Worm (Caenorhabditis elegans): Measurements from ENCODE around the gene gcsh-1.
A peak's percentile ranks its signal among the peaks of the same experiment; 100 is the strongest.

Gene gcsh-1

DNA sequence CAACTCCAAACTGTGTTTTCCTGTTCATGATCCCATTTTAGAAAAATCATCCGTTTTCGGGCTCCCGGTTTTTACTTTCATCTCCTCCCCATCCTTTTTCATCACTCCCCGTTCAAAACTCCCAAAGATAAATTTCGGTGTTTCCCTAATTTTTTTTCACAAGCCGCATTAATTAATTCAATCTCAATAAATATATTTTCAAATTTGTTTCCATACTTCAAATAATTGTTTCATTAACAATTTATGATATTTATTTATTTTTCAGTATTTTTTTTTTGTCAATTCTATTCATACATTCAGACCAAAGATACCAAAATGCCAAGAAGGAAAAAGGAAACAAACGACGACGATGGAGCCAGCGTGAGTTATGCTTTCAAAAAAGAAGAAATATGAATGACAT, 5.6 kb upstream of the gcsh-1 start, which contains the start of gene D1025.1:
TSS of gene D1025.1 (plus strand) at position 301 of the 400 bp plus-strand sequence.
- TF ChIP-seq zip-8 (tag; optimal IDR thresholded peaks at IDR 0.05), result no peak
- TF ChIP-seq mab-5 (tag; optimal IDR thresholded peaks at IDR 0.05), result no peak
- TF ChIP-seq snpc-4 (tag; optimal IDR thresholded peaks at IDR 0.05), result no peak
- no peak for TF ChIP-seq elt-3 (tag; optimal IDR thresholded peaks at IDR 0.05)
- no peak for TF ChIP-seq M03D4.4 (tag; optimal IDR thresholded peaks at IDR 0.05)
- no peak for TF ChIP-seq lin-13 (tag; optimal IDR thresholded peaks at IDR 0.05)
- TF ChIP-seq nhr-76 (tag; optimal IDR thresholded peaks at IDR 0.05), result no peak
- TF ChIP-seq drap-1 (GFP tag; optimal IDR thresholded peaks at IDR 0.05), result no peak
- TF ChIP-seq sem-2 (GFP tag; optimal IDR thresholded peaks at IDR 0.05), result no peak
- TF ChIP-seq unc-120 (tag; optimal IDR thresholded peaks at IDR 0.05; ENCODE audit: poor library complexity, severe bottlenecking), result no peak
- TF ChIP-seq nhr-12 (tag; optimal IDR thresholded peaks at IDR 0.05), result no peak
- no peak for TF ChIP-seq nhr-28 (tag; optimal IDR thresholded peaks at IDR 0.05)
- TF ChIP-seq ceh-83 (GFP tag; optimal IDR thresholded peaks at IDR 0.05), result no peak
- TF ChIP-seq ces-1 (GFP tag; optimal IDR thresholded peaks at IDR 0.05), result no peak
- TF ChIP-seq hlh-1 (tag; optimal IDR thresholded peaks at IDR 0.05), result no peak
- no peak for TF ChIP-seq unc-39 (tag; optimal IDR thresholded peaks at IDR 0.05)
- no peak for TF ChIP-seq ham-2 (GFP tag; optimal IDR thresholded peaks at IDR 0.05)
- TF ChIP-seq lsy-2 (tag; optimal IDR thresholded peaks at IDR 0.05), result no peak
- no peak for TF ChIP-seq mls-2 (tag; optimal IDR thresholded peaks at IDR 0.05)
- TF ChIP-seq blmp-1 (tag; optimal IDR thresholded peaks at IDR 0.05), result no peak

DNA sequence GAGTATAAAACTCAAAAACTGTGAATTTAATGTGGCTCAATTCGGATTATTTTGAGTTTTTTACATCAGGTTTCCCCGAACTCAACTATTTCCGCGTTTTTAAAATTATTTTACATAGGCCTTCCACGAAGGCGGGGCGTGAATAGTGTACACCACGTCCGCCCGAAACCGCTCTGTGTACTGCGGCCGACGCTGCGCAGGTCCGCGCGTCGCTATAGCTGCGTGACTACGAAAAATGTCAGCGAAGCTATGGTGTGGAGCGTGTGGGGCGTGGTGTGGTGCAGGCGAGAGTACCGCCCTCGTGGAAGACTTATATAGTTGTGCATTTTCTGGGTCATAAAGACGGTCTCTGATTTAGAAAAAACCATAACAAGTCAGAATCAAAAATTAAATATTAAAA, 3.0 kb upstream of the gcsh-1 start:
- TF ChIP-seq zip-8 (tag; optimal IDR thresholded peaks at IDR 0.05), result no peak
- no peak for TF ChIP-seq ztf-11 (tag; optimal IDR thresholded peaks at IDR 0.05)
- no peak for TF ChIP-seq pha-4 (tag; optimal IDR thresholded peaks at IDR 0.05)
- TF ChIP-seq snpc-4 (tag; optimal IDR thresholded peaks at IDR 0.05), result no peak
- no peak for TF ChIP-seq ces-1 (GFP tag; optimal IDR thresholded peaks at IDR 0.05)

DNA sequence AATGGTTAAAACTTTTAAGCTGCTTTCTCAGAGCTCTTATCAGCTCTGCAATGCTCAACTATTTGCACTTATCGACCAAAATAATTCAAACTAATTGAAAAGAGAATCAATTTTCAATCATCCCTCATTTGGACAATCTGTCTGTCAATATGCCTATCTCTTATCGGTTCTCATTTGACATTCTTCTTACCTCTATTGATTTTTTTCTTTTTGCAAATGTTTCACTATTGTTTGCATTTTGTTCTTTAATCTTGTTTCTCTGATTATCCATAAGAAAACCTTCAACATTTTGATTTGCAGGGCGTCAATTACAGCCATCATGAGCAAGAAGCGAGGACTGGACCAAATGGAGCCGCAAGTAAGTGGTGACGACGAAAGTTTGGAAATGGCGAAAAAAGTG, 1.7 kb upstream of the gcsh-1 start, which contains the start of gene D1025.10:
TSS of gene D1025.10 (plus strand) at position 301 of the 400 bp plus-strand sequence.
- TF ChIP-seq sptf-1 (tag; optimal IDR thresholded peaks at IDR 0.05) (no peak), nhr-2 (tag; optimal IDR thresholded peaks at IDR 0.05) (no peak), mep-1 (tag; optimal IDR thresholded peaks at IDR 0.05) (no peak), elt-1 (tag; optimal IDR thresholded peaks at IDR 0.05; ENCODE audit: borderline replicate concordance, insufficient read depth) (no peak), nhr-12 (tag; optimal IDR thresholded peaks at IDR 0.05) (no peak), nhr-237 (tag; optimal IDR thresholded peaks at IDR 0.05) (no peak)

DNA sequence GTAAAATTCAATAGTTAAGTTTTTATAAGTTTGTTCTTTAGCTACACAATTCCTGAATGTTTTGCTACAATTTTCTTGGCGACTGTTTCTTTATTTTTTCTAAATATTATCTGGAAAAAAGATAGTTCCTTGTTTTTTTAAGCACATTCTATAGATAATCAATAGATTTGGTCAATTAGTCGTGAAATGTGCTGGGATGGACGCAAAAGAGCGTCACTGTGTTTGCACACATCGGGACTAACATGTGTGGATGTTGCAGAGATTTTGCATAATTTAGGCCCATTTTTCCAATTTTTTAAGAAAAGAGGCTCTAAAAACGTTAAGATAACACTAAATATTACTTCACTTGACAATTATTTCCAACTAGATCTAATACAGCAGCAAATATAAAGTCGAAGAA, 1.4 kb downstream of the gcsh-1 start:
- no peak for TF ChIP-seq nhr-237 (tag; optimal IDR thresholded peaks at IDR 0.05)
- peak; percentile 8 for TF ChIP-seq mep-1 (tag; optimal IDR thresholded peaks at IDR 0.05)
- peak; percentile 4 for TF ChIP-seq unc-120 (tag; optimal IDR thresholded peaks at IDR 0.05; ENCODE audit: poor library complexity, severe bottlenecking)
- TF ChIP-seq nhr-2 (tag; optimal IDR thresholded peaks at IDR 0.05), result no peak
- TF ChIP-seq ztf-11 (tag; optimal IDR thresholded peaks at IDR 0.05), result no peak
- no peak for TF ChIP-seq nhr-12 (tag; optimal IDR thresholded peaks at IDR 0.05)
- no peak for TF ChIP-seq zip-8 (tag; optimal IDR thresholded peaks at IDR 0.05)
- TF ChIP-seq ces-1 (GFP tag; optimal IDR thresholded peaks at IDR 0.05), result peak; percentile 93

DNA sequence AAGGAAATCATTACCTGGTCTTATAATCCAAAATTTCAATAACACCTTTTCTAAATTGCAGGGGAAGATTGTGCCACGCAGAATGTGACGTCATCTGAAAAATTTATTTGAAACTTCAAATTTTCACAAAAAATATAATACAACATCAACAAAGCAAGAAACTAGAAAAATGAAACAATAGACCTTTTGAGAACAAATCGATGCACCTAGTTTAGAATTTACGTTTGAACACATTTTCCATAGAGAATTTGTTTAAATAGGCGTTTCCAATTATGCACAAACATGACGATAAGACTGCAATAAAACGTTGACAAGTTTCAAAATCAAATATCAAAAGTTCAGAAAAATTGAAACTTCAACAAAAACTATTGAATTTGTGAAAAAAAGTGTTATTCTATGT, 2.1 kb downstream of the gcsh-1 start, which contains the start of gene fbxa-141:
TSS of gene fbxa-141 (minus strand) at position 101 of the 400 bp plus-strand sequence.
- TF ChIP-seq ztf-11 (tag; optimal IDR thresholded peaks at IDR 0.05), result no peak
- no peak for TF ChIP-seq sptf-1 (tag; optimal IDR thresholded peaks at IDR 0.05)
- no peak for TF ChIP-seq elt-1 (tag; optimal IDR thresholded peaks at IDR 0.05; ENCODE audit: borderline replicate concordance, insufficient read depth)
- no peak for TF ChIP-seq mab-5 (tag; optimal IDR thresholded peaks at IDR 0.05)
- TF ChIP-seq blmp-1 (tag; optimal IDR thresholded peaks at IDR 0.05), result no peak
- no peak for TF ChIP-seq mep-1 (tag; optimal IDR thresholded peaks at IDR 0.05)
- no peak for TF ChIP-seq cnd-1 (tag; optimal IDR thresholded peaks at IDR 0.05)
- no peak for TF ChIP-seq sem-2 (GFP tag; optimal IDR thresholded peaks at IDR 0.05)
- no peak for TF ChIP-seq mls-2 (tag; optimal IDR thresholded peaks at IDR 0.05)
- TF ChIP-seq nhr-237 (tag; optimal IDR thresholded peaks at IDR 0.05), result no peak
- TF ChIP-seq ces-1 (GFP tag; optimal IDR thresholded peaks at IDR 0.05), result no peak
- TF ChIP-seq nhr-2 (tag; optimal IDR thresholded peaks at IDR 0.05), result no peak

DNA sequence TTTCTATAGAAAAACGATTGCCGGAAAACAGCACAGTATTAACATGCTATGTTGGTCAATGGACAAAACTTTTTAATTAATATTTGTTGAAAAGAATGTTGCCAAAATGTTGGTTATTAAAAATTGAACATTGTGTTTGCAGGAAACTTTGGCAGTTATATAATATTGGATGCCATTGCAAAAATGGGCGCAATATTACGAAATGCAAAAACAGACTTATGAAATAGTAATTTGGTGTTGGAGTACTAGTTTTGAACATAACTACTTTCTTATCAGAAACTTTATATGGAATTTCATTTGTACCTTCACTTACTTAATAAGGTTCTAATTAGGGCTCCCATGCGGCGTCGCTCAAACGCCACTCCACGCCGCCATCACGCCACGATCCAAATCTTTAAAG, 4.5 kb downstream of the gcsh-1 start:
- TF ChIP-seq flh-1 (GFP tag; optimal IDR thresholded peaks at IDR 0.05) (no peak), hlh-1 (tag; optimal IDR thresholded peaks at IDR 0.05) (no peak), nhr-12 (tag; optimal IDR thresholded peaks at IDR 0.05) (no peak), snpc-4 (tag; optimal IDR thresholded peaks at IDR 0.05) (no peak)

All from whole organism, mixed stage, embryonic.